Worm (Caenorhabditis elegans) whole organism, L3 larva: Measurements from ENCODE around the gene syx-4.

Source experiments
- R02D3.7 ChIP-seq: fragments of 150-350 bp; optimal IDR thresholded peaks from 2 replicates; lab custom pipeline; 2014; ENCODE audit warnings: missing biosample characterization, missing genetic modification characterization
- ama-1 ChIP-seq: fragments of 150-350 bp; optimal IDR thresholded peaks from 2 replicates; lab custom pipeline; 2018
- ceh-16 ChIP-seq: sonication (generic microtip); optimal IDR thresholded peaks from 2 replicates; lab custom pipeline; 2017; ENCODE audit warnings: missing biosample characterization, missing genetic modification characterization
- ceh-28 ChIP-seq: fragments of 150-350 bp; optimal IDR thresholded peaks from 2 replicates; lab custom pipeline; 2014; ENCODE audit warnings: missing biosample characterization, missing genetic modification reagents, missing genetic modification characterization
- ceh-9 ChIP-seq: sonication (generic microtip); optimal IDR thresholded peaks from 2 replicates; lab custom pipeline; 2018; ENCODE audit warnings: missing biosample characterization, missing genetic modification characterization
- daf-12 ChIP-seq: fragments of 150-350 bp; optimal IDR thresholded peaks from 2 replicates; lab custom pipeline; 2014; ENCODE audit warnings: missing biosample characterization, missing genetic modification reagents, missing genetic modification characterization
- egl-5 ChIP-seq: fragments of 150-350 bp; optimal IDR thresholded peaks from 2 replicates; lab custom pipeline; 2017; ENCODE audit warnings: missing biosample characterization, missing genetic modification reagents, missing genetic modification characterization, inconsistent platforms
- elt-1 ChIP-seq: fragments of 150-350 bp; optimal IDR thresholded peaks from 2 replicates; lab custom pipeline; 2014; ENCODE audit warnings: missing biosample characterization, missing genetic modification characterization
- elt-2 ChIP-seq: sonication (generic microtip); optimal IDR thresholded peaks from 2 replicates; lab custom pipeline; 2016; ENCODE audit warnings: missing genetic modification reagents, mild to moderate bottlenecking, missing genetic modification characterization, missing compliant biosample characterization
- elt-3 ChIP-seq, 3 experiments: fragments of 150-350 bp in 1 of 3; sonication (generic microtip) in 2 of 3; optimal IDR thresholded peaks; 2 replicates in 2 of 3; 4 replicates in 1 of 3; lab custom pipeline; 2014 to 2017; ENCODE audit warnings: missing biosample characterization in 3 of 3, missing genetic modification characterization in 3 of 3
- fkh-2 ChIP-seq: fragments of 150-350 bp; optimal IDR thresholded peaks from 2 replicates; lab custom pipeline; 2014; ENCODE audit warnings: missing biosample characterization, missing genetic modification reagents, missing genetic modification characterization
- fos-1 ChIP-seq: fragments of 150-350 bp; optimal IDR thresholded peaks from 2 replicates; lab custom pipeline; 2014; ENCODE audit warnings: missing biosample characterization, missing genetic modification characterization
- hmg-11 ChIP-seq: sonication (generic microtip); optimal IDR thresholded peaks from 2 replicates; lab custom pipeline; 2016; ENCODE audit warnings: missing genetic modification characterization, missing compliant biosample characterization
- jun-1 ChIP-seq: fragments of 150-350 bp; optimal IDR thresholded peaks from 2 replicates; lab custom pipeline; 2014; ENCODE audit warnings: missing biosample characterization, missing genetic modification reagents, missing genetic modification characterization
- lin-15B ChIP-seq: fragments of 150-350 bp; optimal IDR thresholded peaks from 2 replicates; lab custom pipeline; 2014; ENCODE audit warnings: missing biosample characterization, missing genetic modification characterization
- lin-39 ChIP-seq: fragments of 150-350 bp; optimal IDR thresholded peaks from 2 replicates; lab custom pipeline; 2018; ENCODE audit warnings: missing biosample characterization, missing genetic modification reagents, missing genetic modification characterization
- lsy-12 ChIP-seq: sonication (generic microtip); optimal IDR thresholded peaks from 2 replicates; lab custom pipeline; 2016; ENCODE audit warnings: mild to moderate bottlenecking, missing genetic modification characterization, missing compliant biosample characterization
- mml-1 ChIP-seq: fragments of 150-350 bp; sonication (generic microtip); optimal IDR thresholded peaks from 3 replicates; lab custom pipeline; 2014; ENCODE audit warnings: missing biosample characterization, missing genetic modification characterization
- nfya-1 ChIP-seq: sonication (generic microtip); optimal IDR thresholded peaks from 2 replicates; lab custom pipeline; 2017; ENCODE audit warnings: missing genetic modification characterization, mild to moderate bottlenecking, missing compliant biosample characterization, antibody characterized with exemption, moderate library complexity; ENCODE audit not compliant: insufficient read depth
- nhr-23 ChIP-seq: fragments of 150-350 bp; optimal IDR thresholded peaks from 2 replicates; lab custom pipeline; 2014; ENCODE audit warnings: missing biosample characterization, missing genetic modification reagents, missing genetic modification characterization
- nhr-237 ChIP-seq: fragments of 150-350 bp; optimal IDR thresholded peaks from 2 replicates; lab custom pipeline; 2014; ENCODE audit warnings: missing biosample characterization, missing genetic modification characterization
- nhr-25 ChIP-seq: sonication (generic microtip); optimal IDR thresholded peaks from 2 replicates; lab custom pipeline; 2017; ENCODE audit warnings: missing biosample characterization, missing genetic modification characterization
- nhr-28 ChIP-seq: fragments of 150-350 bp; optimal IDR thresholded peaks from 2 replicates; lab custom pipeline; 2014; ENCODE audit warnings: missing biosample characterization, missing genetic modification characterization
- nhr-43 ChIP-seq: sonication (generic microtip); optimal IDR thresholded peaks from 2 replicates; lab custom pipeline; 2016; ENCODE audit warnings: mild to moderate bottlenecking, missing genetic modification characterization, missing compliant biosample characterization; ENCODE audit not compliant: poor library complexity, severe bottlenecking
- nhr-67 ChIP-seq: fragments of 150-350 bp; optimal IDR thresholded peaks from 2 replicates; lab custom pipeline; 2014; ENCODE audit warnings: missing biosample characterization, missing genetic modification characterization
- pha-4 ChIP-seq: fragments of 150-350 bp; optimal IDR thresholded peaks from 2 replicates; lab custom pipeline; 2014; ENCODE audit warnings: missing biosample characterization, missing genetic modification reagents, missing genetic modification characterization
- pqm-1 ChIP-seq: fragments of 150-350 bp; optimal IDR thresholded peaks from 2 replicates; lab custom pipeline; 2017; ENCODE audit warnings: missing biosample characterization, missing genetic modification characterization, inconsistent platforms
- snpc-4 ChIP-seq: fragments of 150-350 bp; optimal IDR thresholded peaks from 2 replicates; lab custom pipeline; 2014; ENCODE audit warnings: missing biosample characterization, missing genetic modification characterization
- tbx-2 ChIP-seq: sonication (generic microtip); optimal IDR thresholded peaks from 2 replicates; lab custom pipeline; 2016; ENCODE audit warnings: mild to moderate bottlenecking, missing genetic modification characterization, missing compliant biosample characterization
- unc-39 ChIP-seq: sonication (generic microtip); optimal IDR thresholded peaks from 4 replicates; lab custom pipeline; 2017; ENCODE audit warnings: missing biosample characterization, missing genetic modification characterization
- unc-62 ChIP-seq: fragments of 150-350 bp; sonication (generic microtip); optimal IDR thresholded peaks from 4 replicates; lab custom pipeline; 2014; ENCODE audit warnings: missing biosample characterization, missing genetic modification reagents, missing genetic modification characterization
- ztf-11 ChIP-seq: fragments of 150-350 bp; optimal IDR thresholded peaks from 2 replicates; lab custom pipeline; 2014; ENCODE audit warnings: missing biosample characterization, missing genetic modification characterization
- ztf-4 ChIP-seq: fragments of 150-350 bp; optimal IDR thresholded peaks from 2 replicates; lab custom pipeline; 2014; ENCODE audit warnings: missing biosample characterization, missing genetic modification characterization

Gene syx-4

DNA sequence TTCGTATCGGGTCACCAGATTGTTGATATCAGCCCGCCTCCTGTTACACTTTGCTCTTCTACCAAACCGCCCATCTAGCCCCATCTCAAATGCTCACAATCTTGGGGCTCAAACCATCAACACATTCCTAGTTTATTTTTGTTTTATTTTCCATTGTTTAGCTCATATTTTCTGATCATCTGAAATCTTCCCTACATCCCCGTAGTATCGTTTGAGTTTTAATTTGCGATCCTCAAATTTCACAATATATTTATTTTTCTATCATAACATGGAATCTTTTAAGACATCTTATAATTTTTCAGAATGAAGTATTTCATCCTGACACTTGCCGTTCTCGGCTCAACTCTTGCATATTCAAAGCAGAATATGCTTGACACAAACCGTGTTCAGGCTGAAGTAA lies 19.8 kb downstream of the syx-4 start, which contains the start of gene spp-10:
Gene spp-10, plus strand, starts transcription at position 301 of the 400 bp plus-strand sequence.
- TF ChIP-seq ztf-4 (tag; lab: Kevin White, UChicago) (no peak), elt-3 (tag; optimal IDR thresholded peaks at IDR 0.05; lab: Kevin White, UChicago) (no peak), lin-15B (tag; lab: Kevin White, UChicago) (no peak), pha-4 (tag; lab: Kevin White, UChicago) (no peak)
- TF ChIP-seq, all 47 proteins: peak for 0

DNA sequence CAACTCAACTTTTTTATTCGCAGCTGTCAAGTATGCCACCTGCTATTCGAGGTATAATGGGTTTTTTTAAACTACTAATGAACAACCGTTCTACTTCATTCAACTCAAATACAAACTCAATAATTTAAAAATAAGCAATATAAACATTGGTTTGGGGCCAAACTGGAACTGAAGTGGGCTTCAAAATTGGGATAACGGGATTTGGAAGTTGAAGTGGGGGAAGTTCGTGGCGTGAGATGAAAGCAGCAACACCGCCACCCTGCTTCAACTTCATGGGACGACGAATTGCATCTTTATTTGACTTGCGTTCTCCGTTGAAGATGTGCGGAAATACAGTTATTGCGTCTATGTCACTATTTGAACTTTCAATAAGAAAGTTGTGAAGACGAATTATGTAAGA lies 21.4 kb downstream of the syx-4 start:
- TF ChIP-seq nhr-237 (tag; lab: Kevin White, UChicago) (no peak), elt-1 (no peak)

- TF ChIP-seq unc-39 (tag; lab: Kevin White, UChicago) (no peak), ceh-28 (no peak), lsy-12 (tag; lab: Kevin White, UChicago) (no peak), elt-2 (tag; lab: Kevin White, UChicago) (no peak), nfya-1 (tag; lab: Kevin White, UChicago) (no peak), ama-1 (no peak), egl-5 (tag; lab: Kevin White, UChicago) (no peak), ceh-9 (tag; lab: Kevin White, UChicago) (no peak), nhr-23 (tag; lab: Kevin White, UChicago) (no peak), fos-1 (tag; lab: Kevin White, UChicago) (no peak), unc-62 (GFP tag; lab: Kevin White, UChicago) (no peak), tbx-2 (no peak), R02D3.7 (tag; lab: Kevin White, UChicago) (no peak)
- TF ChIP-seq, all 47 proteins: peak for 0
These were observed 22.3 kb downstream of the syx-4 start, which contains the start of gene hlh-12 for ce11 chrIV:8479346-8479745. TSS of gene hlh-12 (minus strand) at chrIV:8479446.

DNA sequence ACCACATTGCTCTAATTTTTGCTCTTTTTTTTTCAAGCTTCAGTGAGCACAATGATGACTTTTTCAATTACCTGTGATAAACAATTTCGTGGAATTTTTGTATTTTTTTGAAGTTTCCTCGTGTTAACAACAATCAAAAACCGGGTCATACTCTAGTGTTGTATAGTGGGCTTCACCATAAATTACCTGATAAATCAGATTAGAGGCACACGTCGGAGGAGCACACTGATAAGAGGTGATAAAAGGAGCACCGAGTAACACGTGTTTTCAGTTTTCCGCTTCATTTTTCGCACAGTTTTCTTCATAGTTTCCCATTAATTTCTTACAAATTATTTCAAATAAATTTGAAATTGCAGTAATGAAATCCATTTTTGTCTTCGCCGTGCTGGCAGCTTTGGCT lies 24.2 kb downstream of the syx-4 start, which contains the start of gene spp-8:
Gene spp-8, plus strand, starts transcription at position 357 of the 400 bp plus-strand sequence.
- TF ChIP-seq nhr-25: no peak
- TF ChIP-seq ceh-16 (tag; lab: Kevin White, UChicago): no peak
- TF ChIP-seq elt-3 (tag; optimal IDR thresholded peaks at IDR 0.05; lab: Kevin White, UChicago): no peak
- peak; percentile 97 for TF ChIP-seq pqm-1 (tag; lab: Kevin White, UChicago)
- no peak for TF ChIP-seq snpc-4
- TF ChIP-seq nhr-23 (tag; lab: Kevin White, UChicago): no peak
- TF ChIP-seq mml-1: no peak
- no peak for TF ChIP-seq egl-5 (tag; lab: Kevin White, UChicago)
- TF ChIP-seq nhr-67: no peak
- no peak for TF ChIP-seq daf-12 (tag; lab: Kevin White, UChicago)
- TF ChIP-seq pha-4 (tag; lab: Kevin White, UChicago): peak; percentile 65
- no peak for TF ChIP-seq nhr-28
- no peak for TF ChIP-seq lin-15B (tag; lab: Kevin White, UChicago)
- TF ChIP-seq jun-1 (tag; lab: Kevin White, UChicago): peak; percentile 64
- TF ChIP-seq elt-2 (tag; lab: Kevin White, UChicago): peak; percentile 97
- no peak for TF ChIP-seq fos-1 (tag; lab: Kevin White, UChicago)
- TF ChIP-seq lin-39 (tag; lab: Kevin White, UChicago): no peak
- no peak for TF ChIP-seq fkh-2 (tag; lab: Kevin White, UChicago)
- no peak for TF ChIP-seq ztf-4 (tag; lab: Kevin White, UChicago)

- no peak for TF ChIP-seq ztf-11 (tag; lab: Kevin White, UChicago)
- no peak for TF ChIP-seq nhr-43
These were observed 30.1 kb downstream of the syx-4 start, which contains the start of gene srlf-3 for ce11 chrIV:8487183-8487582. TSS of gene srlf-3 (plus strand) at chrIV:8487483.

DNA sequence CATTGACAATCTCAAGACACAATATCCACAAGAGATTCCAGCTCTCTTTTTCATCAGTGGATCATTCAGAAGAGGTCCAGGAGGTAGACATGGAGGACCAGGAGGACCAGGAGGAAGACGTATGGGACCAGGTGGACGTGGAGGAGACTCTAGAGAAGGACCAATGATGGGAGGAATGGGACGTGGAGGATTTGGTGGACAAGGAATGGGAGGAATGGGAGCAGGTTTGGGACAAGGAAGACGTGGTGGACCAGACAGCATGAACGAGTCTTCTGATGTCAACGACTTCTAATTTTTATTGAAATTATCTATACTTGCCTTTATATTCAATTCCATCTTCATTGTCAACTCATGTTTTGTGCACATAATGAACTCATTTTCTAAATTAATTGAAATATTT lies 31.0 kb downstream of the syx-4 start:
- TF ChIP-seq hmg-11 (tag; lab: Kevin White, UChicago) (no peak), pqm-1 (tag; lab: Kevin White, UChicago) (no peak), pha-4 (tag; lab: Kevin White, UChicago) (no peak), mml-1 (no peak)
